Worm (Caenorhabditis elegans): ENCODE data around the gene sri-70.

The sri-70 gene

ce11 chrV:17328497-17328896, 25.6 kb downstream of the sri-70 start, which contains the start of gene srg-44:
srg-44 (plus strand) TSS chrV:17328797.
- TF ChIP-seq pes-1 (GFP tag; IDR thresholded peaks at IDR 0.05) (no peak), scrt-1 (GFP tag; IDR thresholded peaks at IDR 0.05) (no peak), ets-7 (tag; optimal IDR thresholded peaks at IDR 0.05) (no peak), B0310.2 (tag; optimal IDR thresholded peaks at IDR 0.05) (no peak), hmg-4 (GFP tag; optimal IDR thresholded peaks at IDR 0.05) (no peak), tbx-37 (GFP tag; conservative IDR thresholded peaks at IDR 0.05) (no peak), flt-1 (GFP tag; IDR thresholded peaks at IDR 0.05) (no peak), sea-1 (GFP tag; conservative IDR thresholded peaks at IDR 0.05) (no peak), ceh-36 (tag; optimal IDR thresholded peaks at IDR 0.05) (no peak), tbx-11 (GFP tag; IDR thresholded peaks at IDR 0.05) (no peak), tra-4 (tag; optimal IDR thresholded peaks at IDR 0.05) (no peak), aly-1 (tag; optimal IDR thresholded peaks at IDR 0.05) (no peak), hnd-1 (tag; optimal IDR thresholded peaks at IDR 0.05) (no peak), F13C5.2 (tag; optimal IDR thresholded peaks at IDR 0.05) (no peak), ama-1 (optimal IDR thresholded peaks at IDR 0.05) (no peak), ceh-13 (GFP tag; optimal IDR thresholded peaks at IDR 0.05) (no peak), hmbx-1 (tag; optimal IDR thresholded peaks at IDR 0.05) (no peak)

ce11 chrV:17331340-17331739, 28.5 kb downstream of the sri-70 start, which contains the start of gene fbxa-185:
fbxa-185 (plus strand) TSS chrV:17331640.
- no peak for TF ChIP-seq hmg-4 (GFP tag; optimal IDR thresholded peaks at IDR 0.05)

DNA sequence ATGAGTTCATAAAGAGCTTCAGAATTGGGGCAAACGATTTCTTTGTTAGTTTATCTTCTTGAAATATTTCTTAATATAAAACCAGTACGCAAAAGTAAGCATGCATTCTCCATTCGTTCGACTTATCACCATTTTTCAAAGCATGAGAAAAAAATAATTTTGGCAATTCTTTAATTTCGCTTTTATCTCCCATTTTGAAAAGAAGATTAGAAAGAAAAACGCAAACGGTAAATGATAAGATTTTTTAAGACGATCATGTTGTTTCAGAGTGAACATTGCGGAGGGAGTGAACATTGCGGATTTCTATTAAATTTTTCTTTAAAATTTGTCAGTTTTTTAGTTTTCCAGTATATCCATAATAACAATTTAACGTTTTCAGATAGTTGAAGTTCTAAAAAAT, 36.5 kb downstream of the sri-70 start:
- TF ChIP-seq hmg-4 (GFP tag; optimal IDR thresholded peaks at IDR 0.05) (no peak), F13C5.2 (tag; optimal IDR thresholded peaks at IDR 0.05) (no peak), tbx-11 (GFP tag; IDR thresholded peaks at IDR 0.05) (no peak), hmbx-1 (tag; optimal IDR thresholded peaks at IDR 0.05) (no peak), flt-1 (GFP tag; IDR thresholded peaks at IDR 0.05) (no peak), tbx-37 (GFP tag; conservative IDR thresholded peaks at IDR 0.05) (no peak), scrt-1 (GFP tag; IDR thresholded peaks at IDR 0.05) (no peak), hnd-1 (tag; optimal IDR thresholded peaks at IDR 0.05) (no peak)

DNA sequence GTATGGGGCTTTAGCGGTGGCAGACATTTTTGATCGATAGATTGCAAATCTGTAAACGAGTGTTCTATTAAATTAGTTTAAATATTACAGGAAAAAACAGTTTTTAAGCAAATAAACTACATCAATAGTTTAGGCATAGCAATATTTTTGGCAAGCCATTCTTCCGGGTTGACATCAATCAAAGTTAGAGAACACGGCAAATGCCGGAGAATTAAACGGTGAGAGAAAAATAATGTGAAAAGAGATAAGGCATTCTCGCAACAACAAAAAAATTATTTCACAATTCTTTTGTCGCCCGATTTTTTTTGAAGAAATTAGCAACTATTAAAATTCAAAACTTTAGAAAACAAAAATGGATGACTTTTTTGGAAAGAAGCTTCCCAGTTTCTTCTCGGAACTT, 42.0 kb downstream of the sri-70 start, which contains the start of the genes fbxa-188 and fbxa-189:
Gene fbxa-188, minus strand, starts transcription at position 51 of the 400 bp plus-strand sequence.
Gene fbxa-189, plus strand, starts transcription at position 339 of the 400 bp plus-strand sequence.
- TF ChIP-seq hmg-4 (GFP tag; optimal IDR thresholded peaks at IDR 0.05) (no peak), tbx-11 (GFP tag; IDR thresholded peaks at IDR 0.05) (no peak), scrt-1 (GFP tag; IDR thresholded peaks at IDR 0.05) (no peak), hnd-1 (tag; optimal IDR thresholded peaks at IDR 0.05) (no peak), hmbx-1 (tag; optimal IDR thresholded peaks at IDR 0.05) (no peak), ceh-13 (GFP tag; optimal IDR thresholded peaks at IDR 0.05) (no peak), flt-1 (GFP tag; IDR thresholded peaks at IDR 0.05) (no peak), sea-1 (GFP tag; conservative IDR thresholded peaks at IDR 0.05) (no peak), ceh-36 (tag; optimal IDR thresholded peaks at IDR 0.05) (no peak), tbx-37 (GFP tag; conservative IDR thresholded peaks at IDR 0.05) (no peak), tra-4 (tag; optimal IDR thresholded peaks at IDR 0.05) (no peak), F13C5.2 (tag; optimal IDR thresholded peaks at IDR 0.05) (no peak), ets-7 (tag; optimal IDR thresholded peaks at IDR 0.05) (no peak), pes-1 (GFP tag; IDR thresholded peaks at IDR 0.05) (no peak), B0310.2 (tag; optimal IDR thresholded peaks at IDR 0.05) (no peak), aly-1 (tag; optimal IDR thresholded peaks at IDR 0.05) (no peak), ama-1 (optimal IDR thresholded peaks at IDR 0.05) (no peak)

DNA sequence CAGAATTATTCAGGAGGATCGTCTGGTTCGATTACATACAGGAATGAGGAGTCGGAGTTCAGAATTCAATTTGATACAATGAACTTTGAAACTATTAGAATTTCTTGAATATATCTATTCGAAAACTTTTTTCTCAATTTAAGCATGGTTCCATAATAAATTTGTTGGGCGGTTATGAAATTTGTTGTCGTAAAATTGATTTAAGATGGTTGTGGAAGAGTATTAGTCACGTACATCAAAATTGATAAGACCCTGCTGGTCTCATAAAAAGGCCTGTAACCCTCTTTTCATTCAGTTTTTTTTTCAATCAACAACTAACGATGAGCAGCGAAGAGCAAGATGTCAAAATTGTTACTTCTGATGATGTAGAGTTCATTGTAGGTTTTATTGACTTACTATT, 44.7 kb downstream of the sri-70 start, which contains the start of gene skr-5:
Gene skr-5, plus strand, starts transcription at position 301 of the 400 bp plus-strand sequence.
- no peak for TF ChIP-seq hmg-4 (GFP tag; optimal IDR thresholded peaks at IDR 0.05)
- no peak for TF ChIP-seq scrt-1 (GFP tag; IDR thresholded peaks at IDR 0.05)
- no peak for TF ChIP-seq ets-7 (tag; optimal IDR thresholded peaks at IDR 0.05)

ce11 chrV:17350093-17350492, 47.2 kb downstream of the sri-70 start, which contains the start of gene lsy-27:
lsy-27 (minus strand) TSS chrV:17350193.
- TF ChIP-seq tbx-11 (GFP tag; IDR thresholded peaks at IDR 0.05) (no peak), ets-7 (tag; optimal IDR thresholded peaks at IDR 0.05) (no peak), flt-1 (GFP tag; IDR thresholded peaks at IDR 0.05) (no peak), ceh-36 (tag; optimal IDR thresholded peaks at IDR 0.05) (no peak), sea-1 (GFP tag; conservative IDR thresholded peaks at IDR 0.05) (no peak)

DNA sequence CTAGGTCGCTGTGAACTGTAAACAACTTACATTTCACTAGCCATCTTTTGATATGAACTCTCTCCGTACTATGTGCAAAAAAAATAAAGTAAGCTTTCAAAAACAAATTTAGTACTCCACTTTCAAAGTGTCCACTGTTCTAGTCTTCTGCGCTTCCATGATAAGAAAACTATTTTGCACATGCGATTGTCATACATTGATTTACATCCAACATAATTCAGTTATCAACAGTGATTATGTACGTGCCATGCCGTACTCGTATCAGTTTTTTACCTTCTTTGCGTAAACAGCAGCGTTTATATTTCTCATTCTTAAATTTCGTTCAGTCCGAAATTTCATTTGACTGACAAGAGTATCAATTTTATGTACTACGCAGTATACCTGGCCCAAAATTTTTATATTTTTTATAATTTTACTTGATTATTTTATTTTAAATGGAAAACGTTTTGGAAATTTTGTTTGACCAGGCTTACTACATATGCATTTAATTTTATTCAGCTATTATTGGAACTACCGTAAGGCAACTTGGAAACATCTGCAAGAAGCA, 50.0 kb downstream of the sri-70 start, which contains the start of the genes fbxa-134 and F47H4.2:
Gene fbxa-134, minus strand, starts transcription at position 44 of the 547 bp plus-strand sequence.
Gene F47H4.2, plus strand, starts transcription at position 497 of the 547 bp plus-strand sequence.
- TF ChIP-seq ceh-13 (GFP tag; optimal IDR thresholded peaks at IDR 0.05), result no peak
- TF ChIP-seq aly-1 (tag; optimal IDR thresholded peaks at IDR 0.05), result no peak
- TF ChIP-seq flt-1 (GFP tag; IDR thresholded peaks at IDR 0.05), result no peak
- TF ChIP-seq B0310.2 (tag; optimal IDR thresholded peaks at IDR 0.05), result no peak
- TF ChIP-seq ets-7 (tag; optimal IDR thresholded peaks at IDR 0.05), result no peak
- no peak for TF ChIP-seq sea-1 (GFP tag; conservative IDR thresholded peaks at IDR 0.05)
- no peak for TF ChIP-seq scrt-1 (GFP tag; IDR thresholded peaks at IDR 0.05)
- no peak for TF ChIP-seq hmbx-1 (tag; optimal IDR thresholded peaks at IDR 0.05)
- no peak for TF ChIP-seq tra-4 (tag; optimal IDR thresholded peaks at IDR 0.05)
- no peak for TF ChIP-seq ama-1 (optimal IDR thresholded peaks at IDR 0.05)
- no peak for TF ChIP-seq tbx-11 (GFP tag; IDR thresholded peaks at IDR 0.05)
- no peak for TF ChIP-seq tbx-37 (GFP tag; conservative IDR thresholded peaks at IDR 0.05)
- no peak for TF ChIP-seq F13C5.2 (tag; optimal IDR thresholded peaks at IDR 0.05)
- TF ChIP-seq hmg-4 (GFP tag; optimal IDR thresholded peaks at IDR 0.05), result no peak
- TF ChIP-seq pes-1 (GFP tag; IDR thresholded peaks at IDR 0.05), result no peak
- TF ChIP-seq hnd-1 (tag; optimal IDR thresholded peaks at IDR 0.05), result no peak
- TF ChIP-seq ceh-36 (tag; optimal IDR thresholded peaks at IDR 0.05), result no peak
